Worm (Caenorhabditis elegans) whole organism, midembryonic: ENCODE measurements around the gene C01G12.7.

Experiments
- T22C8.4 ChIP-seq: fragments of 200-800 bp; sonication (Bioruptor generic); IDR thresholded peaks from 2 replicates; pipeline ENCODE4 v1.3.6; 2022; ENCODE audit warnings: missing genetic modification characterization, missing compliant biosample characterization
- cog-1 ChIP-seq: sonication (generic microtip); optimal IDR thresholded peaks from 2 replicates; lab custom pipeline; 2016; ENCODE audit warnings: missing genetic modification characterization, missing compliant biosample characterization
- flt-1 ChIP-seq: fragments of 200-800 bp; sonication (Bioruptor generic); IDR thresholded peaks from 2 replicates; pipeline ENCODE4 v1.3.6; 2022; ENCODE audit warnings: missing genetic modification characterization, missing compliant biosample characterization
- klf-2 ChIP-seq: fragments of 200-800 bp; sonication (Bioruptor generic); conservative IDR thresholded peaks from 2 replicates; pipeline ENCODE4 v1.3.6; 2022; ENCODE audit warnings: missing genetic modification reagents, missing genetic modification characterization, missing compliant biosample characterization
- med-1 ChIP-seq: sonication (generic microtip); optimal IDR thresholded peaks from 2 replicates; lab custom pipeline; 2017; ENCODE audit warnings: missing genetic modification characterization, mild to moderate bottlenecking, missing compliant biosample characterization, antibody characterized with exemption, missing genetic modification reagents; ENCODE audit not compliant: insufficient read depth
- ref-1 ChIP-seq: fragments of 200-800 bp; sonication (Bioruptor generic); conservative IDR thresholded peaks from 2 replicates; pipeline ENCODE4 v1.3.6; 2022; ENCODE audit warnings: missing genetic modification reagents, missing genetic modification characterization, missing compliant biosample characterization
- tab-1 ChIP-seq: fragments of 200-800 bp; sonication (Bioruptor generic); IDR thresholded peaks from 2 replicates; pipeline ENCODE4 v1.3.6; 2022; ENCODE audit warnings: missing genetic modification characterization, missing compliant biosample characterization
- ztf-23 ChIP-seq: fragments of 200-800 bp; sonication (Bioruptor generic); IDR thresholded peaks from 2 replicates; pipeline ENCODE4 v1.3.6; 2022; ENCODE audit warnings: missing genetic modification reagents, missing genetic modification characterization, missing compliant biosample characterization
- ztf-29 ChIP-seq: fragments of 200-800 bp; sonication (Bioruptor generic); IDR thresholded peaks from 2 replicates; pipeline ENCODE4 v1.3.6; 2022; ENCODE audit warnings: missing genetic modification reagents, missing genetic modification characterization, missing compliant biosample characterization

DNA sequence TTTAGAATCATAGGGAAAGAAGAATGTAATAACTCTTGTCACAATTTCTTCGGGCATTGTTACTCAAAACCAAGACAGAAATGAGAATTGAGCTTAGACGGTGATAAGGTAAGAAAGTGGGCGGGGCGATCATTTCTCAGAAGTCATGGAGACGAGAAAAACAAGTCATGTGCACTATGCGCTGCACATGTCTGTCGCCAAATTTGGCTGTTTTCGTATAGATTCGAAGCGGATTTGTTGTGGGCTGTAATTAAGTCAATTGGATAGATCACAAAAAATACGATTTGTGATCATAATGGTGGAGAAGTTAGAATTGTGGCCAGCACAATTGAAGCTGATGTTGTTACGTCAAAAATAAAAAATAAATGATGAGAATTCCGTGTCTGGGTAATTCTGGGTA is at the start of gene C01G12.7:
- TF ChIP-seq klf-2 (GFP tag; lab: Robert Waterston, UW): no peak
- no peak for TF ChIP-seq ztf-23
- no peak for TF ChIP-seq flt-1 (GFP tag; lab: Robert Waterston, UW)
- no peak for TF ChIP-seq cog-1 (tag; lab: Kevin White, UChicago)
- no peak for TF ChIP-seq med-1 (GFP tag; lab: Kevin White, UChicago)
- no peak for TF ChIP-seq T22C8.4 (GFP tag; lab: Robert Waterston, UW)
- no peak for TF ChIP-seq ztf-29 (GFP tag; lab: Robert Waterston, UW)
- no peak for TF ChIP-seq tab-1 (GFP tag; lab: Robert Waterston, UW)
- TF ChIP-seq ref-1: no peak
